Worm (Caenorhabditis elegans): Measurements from ENCODE around the gene srw-54.

Gene srw-54

DNA sequence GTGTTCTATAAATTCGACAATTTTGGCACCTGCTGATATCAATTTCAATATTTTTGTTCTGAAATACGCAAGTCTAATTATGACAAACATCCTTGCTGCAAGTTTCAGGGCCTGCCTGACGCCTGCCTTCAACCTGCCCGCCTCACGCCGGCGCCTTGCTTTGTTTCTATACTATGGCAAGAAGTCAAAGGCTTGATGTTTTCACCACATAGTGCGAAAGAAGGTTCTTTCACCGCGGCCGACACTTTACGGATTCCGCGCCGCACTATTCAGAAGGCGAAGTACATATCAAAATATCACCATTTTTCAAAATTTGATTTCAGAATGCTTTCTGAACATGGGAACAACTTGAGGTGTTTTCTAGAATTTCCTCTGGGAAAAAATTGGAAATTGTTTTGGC, 21.6 kb upstream of the srw-54 start:
- no peak for TF ChIP-seq daf-16 (GFP tag; optimal IDR thresholded peaks at IDR 0.05)
- no peak for TF ChIP-seq daf-16 (tag; optimal IDR thresholded peaks at IDR 0.05)
- TF ChIP-seq fkh-10 (GFP tag; optimal IDR thresholded peaks at IDR 0.05): no peak
- no peak for TF ChIP-seq fos-1 (tag; optimal IDR thresholded peaks at IDR 0.05)

- TF ChIP-seq ama-1 (optimal IDR thresholded peaks at IDR 0.05) (no peak), T26A8.4 (GFP tag; IDR thresholded peaks at IDR 0.05) (peak; percentile 93), lin-15B (tag; optimal IDR thresholded peaks at IDR 0.05) (no peak), nhr-11 (tag; optimal IDR thresholded peaks at IDR 0.05) (peak; percentile 69), nhr-237 (tag; optimal IDR thresholded peaks at IDR 0.05) (no peak), nhr-10 (tag; optimal IDR thresholded peaks at IDR 0.05) (no peak), daf-8 (GFP tag; IDR thresholded peaks at IDR 0.05) (0 out of 2 replicates have a peak, but pooled peaks have one; percentile 37), zip-11 (GFP tag; IDR thresholded peaks at IDR 0.05) (no peak; the same call in 1 of the 2 replicates), F10B5.3 (tag; optimal IDR thresholded peaks at IDR 0.05) (peak; percentile 8), lin-29 (GFP tag; IDR thresholded peaks at IDR 0.05) (peak; percentile 57), zag-1 (tag; optimal IDR thresholded peaks at IDR 0.05) (no peak), tra-1 (GFP tag; IDR thresholded peaks at IDR 0.05) (peak; percentile 89), ceh-28 (tag; optimal IDR thresholded peaks at IDR 0.05) (no peak), arid-1 (GFP tag; conservative IDR thresholded peaks at IDR 0.05) (peak; percentile 92), nhr-28 (tag; optimal IDR thresholded peaks at IDR 0.05) (peak; percentile 38), daf-16 (GFP tag; optimal IDR thresholded peaks at IDR 0.05) (peak; percentile 54 to 79), daf-16 (tag; optimal IDR thresholded peaks at IDR 0.05) (peak; percentile 81), zip-2 (tag; optimal IDR thresholded peaks at IDR 0.05) (no peak), lin-1 (GFP tag; IDR thresholded peaks at IDR 0.05) (peak; percentile 83; the same call in 1 of the 2 replicates), rbr-2 (tag; optimal IDR thresholded peaks at IDR 0.05) (peak; percentile 51), dmd-9 (GFP tag; IDR thresholded peaks at IDR 0.05) (peak; percentile 61; the same call in 1 of the 2 replicates), spr-3 (GFP tag; optimal IDR thresholded peaks at IDR 0.05) (peak; percentile 69), jun-1 (tag; optimal IDR thresholded peaks at IDR 0.05) (peak; percentile 33), dmd-6 (GFP tag; IDR thresholded peaks at IDR 0.05) (peak; percentile 69), nhr-42 (GFP tag; IDR thresholded peaks at IDR 0.05) (peak; percentile 83), ZK337.2 (GFP tag; IDR thresholded peaks at IDR 0.05) (peak; percentile 72; the same call in 1 of the 2 replicates), ceh-32 (tag; optimal IDR thresholded peaks at IDR 0.05; ENCODE audit: poor library complexity) (no peak), dmd-8 (GFP tag; IDR thresholded peaks at IDR 0.05) (peak; percentile 92), mes-2 (tag; optimal IDR thresholded peaks at IDR 0.05; ENCODE audit: poor library complexity, severe bottlenecking) (peak; percentile 81), ces-1 (GFP tag; optimal IDR thresholded peaks at IDR 0.05) (no peak), F49E8.2 (tag; optimal IDR thresholded peaks at IDR 0.05; ENCODE audit: borderline replicate concordance) (peak; percentile 41), sdz-12 (GFP tag; optimal IDR thresholded peaks at IDR 0.05) (peak; percentile 86), set-16 (GFP tag; IDR thresholded peaks at IDR 0.05) (peak; percentile 37; the same call in 1 of the 2 replicates), lin-39 (tag; optimal IDR thresholded peaks at IDR 0.05) (no peak), nhr-102 (tag; optimal IDR thresholded peaks at IDR 0.05) (peak; percentile 77), aly-2 (tag; optimal IDR thresholded peaks at IDR 0.05) (no peak), Y105C5A.15 (GFP tag; IDR thresholded peaks at IDR 0.05) (0 out of 2 replicates have a peak, but pooled peaks have one; percentile 75), ctbp-1 (GFP tag; IDR thresholded peaks at IDR 0.05) (peak; percentile 80), pha-4 (GFP tag; IDR thresholded peaks at IDR 0.05) (peak; percentile 89), pha-4 (tag; optimal IDR thresholded peaks at IDR 0.05) (no peak), nhr-77 (tag; optimal IDR thresholded peaks at IDR 0.05) (peak; percentile 10), lir-3 (tag; optimal IDR thresholded peaks at IDR 0.05) (peak; percentile 25), daf-19 (GFP tag; conservative IDR thresholded peaks at IDR 0.05) (peak; percentile 86; the same call in 1 of the 2 replicates), zfp-3 (GFP tag; conservative IDR thresholded peaks at IDR 0.05) (peak; percentile 95), pqm-1 (tag; optimal IDR thresholded peaks at IDR 0.05) (no peak), tag-97 (GFP tag; IDR thresholded peaks at IDR 0.05) (no peak), egl-43 (GFP tag; IDR thresholded peaks at IDR 0.05) (peak; percentile 96)
Observed at ce11 chrV:16591992-16592798, 18.9 kb upstream of the srw-54 start, which contains the start of gene srh-269. Gene srh-269 (minus strand): TSS chrV:16592042.

Data from whole organism, L4 larva.